Worm (Caenorhabditis elegans): Measurements from ENCODE around the gene ubh-1.

The ubh-1 gene

ce11 chrV:6516491-6517304 lies 5.5 kb upstream of the ubh-1 start, which contains the start of gene mdh-1 (continued):
- no peak for TF ChIP-seq pag-3 (tag; optimal IDR thresholded peaks at IDR 0.05; ENCODE audit: borderline replicate concordance, insufficient read depth)
- no peak for TF ChIP-seq mab-9 (GFP tag; IDR thresholded peaks at IDR 0.05)
- TF ChIP-seq unc-98 (GFP tag; IDR thresholded peaks at IDR 0.05), result no peak
- TF ChIP-seq egl-27 (tag; optimal IDR thresholded peaks at IDR 0.05), result peak in 1 of 2 experiments; percentile 25
- no peak for TF ChIP-seq lir-3 (tag; optimal IDR thresholded peaks at IDR 0.05; ENCODE audit: poor library complexity)
- peak; percentile 29 for TF ChIP-seq elt-2 (tag; optimal IDR thresholded peaks at IDR 0.05)
- no peak for TF ChIP-seq mef-2 (tag; optimal IDR thresholded peaks at IDR 0.05)
- TF ChIP-seq tbx-2 (tag; optimal IDR thresholded peaks at IDR 0.05), result no peak
- TF ChIP-seq elt-3 (tag; optimal IDR thresholded peaks at IDR 0.05), result peak in 1 of 6 experiments; percentile 40
- TF ChIP-seq aha-1 (tag; optimal IDR thresholded peaks at IDR 0.05), result no peak
- TF ChIP-seq fkh-8 (tag; optimal IDR thresholded peaks at IDR 0.05), result peak; percentile 33
- TF ChIP-seq pqm-1 (tag; optimal IDR thresholded peaks at IDR 0.05), result no peak
- no peak for TF ChIP-seq dsc-1 (tag; optimal IDR thresholded peaks at IDR 0.05)

ce11 chrV:6515344-6515743 lies 4.1 kb upstream of the ubh-1 start:
- no peak for TF ChIP-seq hpl-2 (GFP tag; optimal IDR thresholded peaks at IDR 0.05)
- TF ChIP-seq lir-3 (tag; optimal IDR thresholded peaks at IDR 0.05; ENCODE audit: poor library complexity), result no peak
- no peak for TF ChIP-seq skn-1 (tag; optimal IDR thresholded peaks at IDR 0.05)
- no peak for TF ChIP-seq unc-86 (tag; optimal IDR thresholded peaks at IDR 0.05)
- TF ChIP-seq dsc-1 (tag; optimal IDR thresholded peaks at IDR 0.05), result no peak

ce11 chrV:6514887-6515324 lies 3.7 kb upstream of the ubh-1 start, which contains the start of gene dpy-11:
TSS of gene dpy-11 (minus strand) at chrV:6515240.
- no peak for TF ChIP-seq C16A3.4 (tag; optimal IDR thresholded peaks at IDR 0.05)
- TF ChIP-seq sox-4 (tag; optimal IDR thresholded peaks at IDR 0.05), result no peak
- no peak for TF ChIP-seq irx-1 (tag; optimal IDR thresholded peaks at IDR 0.05)
- no peak for TF ChIP-seq F16B12.6 (tag; optimal IDR thresholded peaks at IDR 0.05)
- TF ChIP-seq dpl-1 (GFP tag; optimal IDR thresholded peaks at IDR 0.05), result no peak
- TF ChIP-seq fkh-8 (tag; optimal IDR thresholded peaks at IDR 0.05), result no peak
- TF ChIP-seq isw-1 (GFP tag; IDR thresholded peaks at IDR 0.05), result no peak
- TF ChIP-seq elt-2 (tag; optimal IDR thresholded peaks at IDR 0.05), result no peak
- TF ChIP-seq mab-9 (GFP tag; IDR thresholded peaks at IDR 0.05), result no peak
- no peak for TF ChIP-seq fkh-10 (GFP tag; optimal IDR thresholded peaks at IDR 0.05)
- no peak for TF ChIP-seq alr-1 (tag; optimal IDR thresholded peaks at IDR 0.05; ENCODE audit: borderline replicate concordance)
- TF ChIP-seq dsc-1 (tag; optimal IDR thresholded peaks at IDR 0.05), result no peak
- TF ChIP-seq hlh-17 (GFP tag; optimal IDR thresholded peaks at IDR 0.05; ENCODE audit: borderline replicate concordance), result no peak
- no peak for TF ChIP-seq egl-13 (tag; optimal IDR thresholded peaks at IDR 0.05)
- no peak for TF ChIP-seq xbp-1 (tag; optimal IDR thresholded peaks at IDR 0.05)
- TF ChIP-seq nhr-90 (tag; optimal IDR thresholded peaks at IDR 0.05; ENCODE audit: poor library complexity), result peak; percentile 44
- TF ChIP-seq ces-1 (GFP tag; optimal IDR thresholded peaks at IDR 0.05), result no peak
- TF ChIP-seq ceh-90 (tag; optimal IDR thresholded peaks at IDR 0.05), result no peak
- TF ChIP-seq nhr-12 (tag; optimal IDR thresholded peaks at IDR 0.05), result no peak
- TF ChIP-seq ceh-63 (GFP tag; optimal IDR thresholded peaks at IDR 0.05), result no peak
- no peak for TF ChIP-seq zag-1 (tag; optimal IDR thresholded peaks at IDR 0.05)
- peak; percentile 70 for TF ChIP-seq nhr-85 (tag)
- no peak for TF ChIP-seq ets-5 (GFP tag; IDR thresholded peaks at IDR 0.05)
- TF ChIP-seq ceh-88 (GFP tag; IDR thresholded peaks at IDR 0.05), result no peak
- no peak for TF ChIP-seq skn-1 (tag; optimal IDR thresholded peaks at IDR 0.05)
- TF ChIP-seq nhr-28 (tag; optimal IDR thresholded peaks at IDR 0.05), result no peak
- TF ChIP-seq unc-130 (tag; optimal IDR thresholded peaks at IDR 0.05), result no peak
- no peak for TF ChIP-seq mep-1 (tag; optimal IDR thresholded peaks at IDR 0.05)
- no peak for TF ChIP-seq nhr-11 (tag; optimal IDR thresholded peaks at IDR 0.05)
- TF ChIP-seq C34B4.2 (tag; optimal IDR thresholded peaks at IDR 0.05), result no peak
- peak; percentile 44; the same call in 1 of the 2 replicates for TF ChIP-seq nhr-19 (GFP tag; conservative IDR thresholded peaks at IDR 0.05)
- no peak for TF ChIP-seq unc-30 (tag; optimal IDR thresholded peaks at IDR 0.05)
- TF ChIP-seq fos-1 (tag; optimal IDR thresholded peaks at IDR 0.05), result no peak
- TF ChIP-seq elt-3 (tag; optimal IDR thresholded peaks at IDR 0.05), result peak in 2 of 6 experiments; percentile 12 to 43
- no peak for TF ChIP-seq unc-86 (tag; optimal IDR thresholded peaks at IDR 0.05)
- TF ChIP-seq lin-15B (tag; optimal IDR thresholded peaks at IDR 0.05), result no peak
- TF ChIP-seq efl-3 (GFP tag; optimal IDR thresholded peaks at IDR 0.05), result no peak
- no peak for TF ChIP-seq lsy-2 (tag; optimal IDR thresholded peaks at IDR 0.05)

Measured in whole organism, L1 larva.